Worm (Caenorhabditis elegans) whole organism, late embryonic: ENCODE data around the gene unc-129.

ENCODE experiments used
- C38D4.7 ChIP-seq: fragments of 200-800 bp; sonication (Bioruptor generic); optimal IDR thresholded peaks from 2 replicates; lab custom pipeline; 2018; ENCODE audit warnings: mild to moderate bottlenecking, missing genetic modification characterization, moderate library complexity, missing compliant biosample characterization
- F13H6.1 ChIP-seq: sonication (generic microtip); optimal IDR thresholded peaks from 2 replicates; lab custom pipeline; 2016; ENCODE audit warnings: missing genetic modification characterization, missing compliant biosample characterization
- Y22D7AL.16 ChIP-seq: sonication (generic microtip); optimal IDR thresholded peaks from 2 replicates; lab custom pipeline; 2016; ENCODE audit warnings: missing genetic modification characterization, missing compliant biosample characterization
- ceh-18 ChIP-seq: sonication (generic microtip); optimal IDR thresholded peaks from 2 replicates; lab custom pipeline; 2016; ENCODE audit warnings: missing genetic modification characterization, missing compliant biosample characterization
- ceh-19 ChIP-seq: fragments of 200-800 bp; sonication (Bioruptor generic); optimal IDR thresholded peaks from 2 replicates; lab custom pipeline; 2018; ENCODE audit warnings: mild to moderate bottlenecking, missing genetic modification characterization, missing compliant biosample characterization
- ceh-2 ChIP-seq: sonication (generic microtip); optimal IDR thresholded peaks from 2 replicates; lab custom pipeline; 2016; ENCODE audit warnings: missing genotype, missing genetic modification characterization, missing compliant biosample characterization
- ceh-24 ChIP-seq: sonication (generic microtip); optimal IDR thresholded peaks from 2 replicates; lab custom pipeline; 2016; ENCODE audit warnings: mild to moderate bottlenecking, missing genetic modification characterization, missing compliant biosample characterization
- ceh-31 ChIP-seq: sonication (generic microtip); optimal IDR thresholded peaks from 2 replicates; lab custom pipeline; 2016; ENCODE audit warnings: missing genetic modification characterization, missing compliant biosample characterization
- ceh-34 ChIP-seq: sonication (generic microtip); optimal IDR thresholded peaks from 2 replicates; lab custom pipeline; 2016; ENCODE audit warnings: mild to moderate bottlenecking, missing genetic modification characterization, missing compliant biosample characterization
- ceh-48 ChIP-seq: sonication (generic microtip); optimal IDR thresholded peaks from 2 replicates; lab custom pipeline; 2016; ENCODE audit warnings: missing genetic modification characterization, inconsistent platforms, missing compliant biosample characterization
- ceh-6 ChIP-seq: fragments of 200-800 bp; sonication (Bioruptor generic); optimal IDR thresholded peaks from 2 replicates; lab custom pipeline; 2018; ENCODE audit warnings: mild to moderate bottlenecking, missing genetic modification characterization, missing compliant biosample characterization
- ceh-9 ChIP-seq: sonication (generic microtip); optimal IDR thresholded peaks from 2 replicates; lab custom pipeline; 2016; ENCODE audit warnings: mild to moderate bottlenecking, missing genetic modification characterization, inconsistent platforms, missing compliant biosample characterization
- dmd-4 ChIP-seq: sonication (generic microtip); optimal IDR thresholded peaks from 2 replicates; lab custom pipeline; 2016; ENCODE audit warnings: borderline replicate concordance, missing genetic modification characterization, missing compliant biosample characterization
- elt-2 ChIP-seq: sonication (generic microtip); optimal IDR thresholded peaks from 2 replicates; lab custom pipeline; 2016; ENCODE audit warnings: missing genetic modification reagents, missing genetic modification characterization, missing compliant biosample characterization
- elt-4 ChIP-seq: sonication (generic microtip); optimal IDR thresholded peaks from 2 replicates; lab custom pipeline; 2016; ENCODE audit warnings: missing genetic modification characterization, missing compliant biosample characterization
- ets-4 ChIP-seq: sonication (generic microtip); optimal IDR thresholded peaks from 2 replicates; lab custom pipeline; 2016; ENCODE audit warnings: missing genetic modification characterization, missing compliant biosample characterization
- eyg-1 ChIP-seq: sonication (generic microtip); optimal IDR thresholded peaks from 2 replicates; lab custom pipeline; 2016; ENCODE audit warnings: missing genotype, missing genetic modification characterization, missing compliant biosample characterization
- fax-1 ChIP-seq: sonication (generic microtip); optimal IDR thresholded peaks from 2 replicates; lab custom pipeline; 2016; ENCODE audit warnings: missing genotype, missing genetic modification characterization, missing compliant biosample characterization
- fkh-6 ChIP-seq: sonication (generic microtip); optimal IDR thresholded peaks from 2 replicates; lab custom pipeline; 2016; ENCODE audit warnings: missing genetic modification characterization, missing compliant biosample characterization
- gmeb-2 ChIP-seq: sonication (generic microtip); optimal IDR thresholded peaks from 2 replicates; lab custom pipeline; 2016; ENCODE audit warnings: missing genetic modification characterization, inconsistent platforms, missing compliant biosample characterization
- hlh-13 ChIP-seq: fragments of 200-800 bp; sonication (Bioruptor generic); optimal IDR thresholded peaks from 2 replicates; lab custom pipeline; 2018; ENCODE audit warnings: mild to moderate bottlenecking, missing genetic modification characterization, missing compliant biosample characterization
- hlh-15 ChIP-seq: sonication (generic microtip); optimal IDR thresholded peaks from 2 replicates; lab custom pipeline; 2016; ENCODE audit warnings: missing genetic modification characterization, missing compliant biosample characterization
- hlh-6 ChIP-seq: sonication (generic microtip); optimal IDR thresholded peaks from 2 replicates; lab custom pipeline; 2016; ENCODE audit warnings: missing genotype, missing genetic modification characterization, missing compliant biosample characterization
- lim-6 ChIP-seq: sonication (generic microtip); optimal IDR thresholded peaks from 2 replicates; lab custom pipeline; 2016; ENCODE audit warnings: missing genetic modification characterization, missing compliant biosample characterization
- lin-11 ChIP-seq: fragments of 200-800 bp; sonication (Bioruptor generic); optimal IDR thresholded peaks from 2 replicates; lab custom pipeline; 2018; ENCODE audit warnings: mild to moderate bottlenecking, missing genetic modification characterization, missing compliant biosample characterization
- madf-2 ChIP-seq: sonication (generic microtip); optimal IDR thresholded peaks from 2 replicates; lab custom pipeline; 2017; ENCODE audit warnings: missing genetic modification characterization, missing compliant biosample characterization
- mec-3 ChIP-seq: sonication (generic microtip); optimal IDR thresholded peaks from 2 replicates; lab custom pipeline; 2016; ENCODE audit warnings: borderline replicate concordance, missing genetic modification characterization, missing compliant biosample characterization
- npax-4 ChIP-seq: sonication (generic microtip); optimal IDR thresholded peaks from 2 replicates; lab custom pipeline; 2016; ENCODE audit warnings: missing genetic modification characterization, missing compliant biosample characterization
- pag-3 ChIP-seq: sonication (generic microtip); optimal IDR thresholded peaks from 2 replicates; lab custom pipeline; 2016; ENCODE audit warnings: missing compliant biosample characterization, missing genetic modification characterization, borderline replicate concordance
- pat-9 ChIP-seq: fragments of 200-800 bp; sonication (Bioruptor generic); optimal IDR thresholded peaks from 2 replicates; lab custom pipeline; 2018; ENCODE audit warnings: mild to moderate bottlenecking, missing genetic modification characterization, moderate library complexity, missing compliant biosample characterization
- pax-1 ChIP-seq: fragments of 150-350 bp; optimal IDR thresholded peaks from 2 replicates; lab custom pipeline; 2014; ENCODE audit warnings: missing biosample characterization, missing genetic modification characterization
- pha-2 ChIP-seq: sonication (generic microtip); optimal IDR thresholded peaks from 2 replicates; lab custom pipeline; 2017; ENCODE audit warnings: mild to moderate bottlenecking, missing genetic modification characterization, missing compliant biosample characterization
- pha-4 ChIP-seq: fragments of 150-350 bp; optimal IDR thresholded peaks from 2 replicates; lab custom pipeline; 2018; ENCODE audit warnings: missing biosample characterization, missing genetic modification reagents, missing genetic modification characterization
- rnt-1 ChIP-seq: sonication (generic microtip); optimal IDR thresholded peaks from 2 replicates; lab custom pipeline; 2016; ENCODE audit warnings: missing genetic modification characterization, missing compliant biosample characterization
- tbx-2 ChIP-seq: sonication (generic microtip); optimal IDR thresholded peaks from 2 replicates; lab custom pipeline; 2016; ENCODE audit warnings: missing genetic modification characterization, missing compliant biosample characterization
- ttx-3 ChIP-seq: sonication (generic microtip); optimal IDR thresholded peaks from 2 replicates; lab custom pipeline; 2016; ENCODE audit warnings: missing genetic modification reagents, missing genetic modification characterization, missing compliant biosample characterization
- unc-42 ChIP-seq: sonication (generic microtip); optimal IDR thresholded peaks from 2 replicates; lab custom pipeline; 2016; ENCODE audit warnings: missing genotype, missing genetic modification characterization, missing compliant biosample characterization
- unc-55 ChIP-seq: sonication (generic microtip); optimal IDR thresholded peaks from 2 replicates; lab custom pipeline; 2017; ENCODE audit warnings: missing biosample characterization, missing genetic modification reagents, missing genetic modification characterization
- unc-86 ChIP-seq: sonication (generic microtip); optimal IDR thresholded peaks from 2 replicates; lab custom pipeline; 2016; ENCODE audit warnings: missing genetic modification characterization, missing compliant biosample characterization

The unc-129 gene

DNA sequence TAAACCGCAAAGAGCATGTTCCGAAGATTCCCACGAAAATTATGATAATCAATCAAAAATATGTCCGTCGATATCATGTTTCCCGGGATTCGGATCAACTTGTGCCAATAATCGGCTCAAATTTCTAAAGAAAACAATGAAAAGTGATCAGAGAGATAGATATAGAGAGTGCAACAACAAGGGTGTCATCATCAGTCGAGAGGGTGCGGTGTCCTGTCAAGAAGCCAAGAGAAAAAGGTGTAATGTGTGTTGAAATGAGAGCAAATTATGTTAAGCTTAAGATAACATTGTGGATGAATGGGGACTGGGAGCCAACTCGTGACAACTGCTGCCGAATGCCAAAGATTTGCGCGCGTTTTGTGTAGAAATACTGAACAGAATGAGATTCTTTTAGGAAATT is 2.7 kb upstream of the unc-129 start:
- TF ChIP-seq ttx-3 (tag; lab: Kevin White, UChicago): no peak
- no peak for TF ChIP-seq F13H6.1 (tag; lab: Kevin White, UChicago)
- no peak for TF ChIP-seq hlh-6 (tag; lab: Kevin White, UChicago)
- no peak for TF ChIP-seq ceh-24 (tag; lab: Kevin White, UChicago)
- TF ChIP-seq ceh-31 (tag; lab: Kevin White, UChicago): no peak
- no peak for TF ChIP-seq unc-42 (tag; lab: Kevin White, UChicago)
- peak; percentile 69 for TF ChIP-seq unc-55
- no peak for TF ChIP-seq ceh-19 (GFP tag; lab: Kevin White, UChicago)
- TF ChIP-seq ceh-18 (tag; lab: Kevin White, UChicago): no peak
- TF ChIP-seq ceh-2 (tag; lab: Kevin White, UChicago): no peak
- TF ChIP-seq rnt-1: peak; percentile 51
- TF ChIP-seq npax-4 (tag; lab: Kevin White, UChicago): no peak
- no peak for TF ChIP-seq Y22D7AL.16 (tag; lab: Kevin White, UChicago)
- TF ChIP-seq ceh-34: peak; percentile 74
- TF ChIP-seq, all 69 proteins: peak for 3

DNA sequence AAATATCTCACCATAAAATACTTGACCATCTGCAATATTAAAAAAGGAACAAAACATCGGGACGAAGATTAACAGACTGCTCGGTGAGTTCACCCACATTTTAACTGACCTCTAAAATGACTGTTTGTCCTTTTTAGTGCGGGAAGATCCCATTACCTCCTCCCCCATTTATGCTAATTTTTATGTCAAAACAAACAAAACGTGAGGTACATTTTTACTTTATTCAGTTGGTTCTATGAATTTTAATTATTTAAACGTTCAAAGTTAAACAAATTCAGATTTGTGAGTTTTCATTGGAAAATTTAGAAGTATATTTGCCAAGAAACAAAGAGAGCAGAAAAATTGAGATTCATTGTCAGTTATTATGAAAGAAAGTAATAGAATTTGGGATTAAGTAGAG is 2.6 kb downstream of the unc-129 start, which contains the start of gene C53D6.8:
Gene C53D6.8 (minus strand): TSS at position 101 of the 400 bp plus-strand sequence.
- no peak for TF ChIP-seq unc-55
- no peak for TF ChIP-seq fax-1 (tag; lab: Kevin White, UChicago)
- no peak for TF ChIP-seq lim-6 (tag; lab: Kevin White, UChicago)
- TF ChIP-seq mec-3 (tag; lab: Kevin White, UChicago): no peak
- TF ChIP-seq unc-86 (tag; lab: Kevin White, UChicago): no peak
- TF ChIP-seq tbx-2 (tag; lab: Kevin White, UChicago): no peak
- no peak for TF ChIP-seq ceh-6 (GFP tag; lab: Kevin White, UChicago)
- no peak for TF ChIP-seq madf-2 (tag; lab: Kevin White, UChicago)
- no peak for TF ChIP-seq unc-42 (tag; lab: Kevin White, UChicago)

DNA sequence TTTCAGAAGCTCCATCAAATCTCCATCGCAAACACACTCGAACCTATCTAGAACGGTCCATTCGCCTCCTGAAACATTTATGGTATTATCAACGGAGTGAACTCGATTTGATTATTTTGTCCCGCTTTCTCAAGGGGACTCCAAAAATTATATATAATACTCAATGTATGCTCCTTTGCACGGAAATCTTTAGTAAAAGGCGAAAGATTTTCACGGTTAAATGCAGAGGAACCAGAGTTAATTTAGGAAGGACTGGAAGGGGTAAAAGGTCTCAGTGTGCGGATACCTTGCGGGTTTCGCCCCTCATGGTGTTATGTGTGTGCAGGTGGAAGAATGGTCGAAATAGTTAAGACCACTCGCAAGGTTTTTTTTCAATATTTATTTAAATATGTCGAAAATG is 4.0 kb downstream of the unc-129 start:
- no peak for TF ChIP-seq pax-1 (tag; lab: Kevin White, UChicago)
- no peak for TF ChIP-seq ceh-18 (tag; lab: Kevin White, UChicago)
- no peak for TF ChIP-seq hlh-6 (tag; lab: Kevin White, UChicago)
- TF ChIP-seq fkh-6 (tag; lab: Kevin White, UChicago): no peak
- TF ChIP-seq gmeb-2 (tag; lab: Kevin White, UChicago): no peak
- TF ChIP-seq ceh-2 (tag; lab: Kevin White, UChicago): no peak
- TF ChIP-seq tbx-2 (tag; lab: Kevin White, UChicago): no peak
- no peak for TF ChIP-seq elt-4 (tag; lab: Kevin White, UChicago)
- no peak for TF ChIP-seq pag-3 (tag; lab: Kevin White, UChicago)
- TF ChIP-seq ceh-6 (GFP tag; lab: Kevin White, UChicago): no peak
- no peak for TF ChIP-seq hlh-13 (GFP tag; lab: Kevin White, UChicago)

DNA sequence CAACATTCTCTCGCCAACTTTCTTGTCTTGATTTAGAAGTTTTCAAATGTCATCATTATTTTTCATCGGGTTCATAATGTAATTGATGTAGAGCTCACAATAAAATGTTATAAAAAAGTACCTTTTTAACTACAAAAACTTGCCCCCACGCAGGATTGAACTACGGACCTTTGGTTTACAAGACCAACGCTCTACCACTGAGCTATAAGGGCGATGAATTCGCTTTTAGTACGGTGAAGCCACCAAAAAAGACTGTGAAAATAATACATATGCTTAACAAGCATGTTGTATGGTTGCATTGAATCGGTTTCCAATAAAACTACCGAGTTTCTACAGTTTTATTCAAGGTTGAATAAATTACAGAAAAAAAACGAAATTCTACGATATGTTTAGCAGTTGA is 4.5 kb downstream of the unc-129 start:
- no peak for TF ChIP-seq elt-4 (tag; lab: Kevin White, UChicago)
- no peak for TF ChIP-seq ceh-48 (tag; lab: Kevin White, UChicago)
- no peak for TF ChIP-seq Y22D7AL.16 (tag; lab: Kevin White, UChicago)
- TF ChIP-seq pax-1 (tag; lab: Kevin White, UChicago): no peak
- no peak for TF ChIP-seq madf-2 (tag; lab: Kevin White, UChicago)
- TF ChIP-seq eyg-1: no peak
- no peak for TF ChIP-seq hlh-6 (tag; lab: Kevin White, UChicago)
- no peak for TF ChIP-seq ets-4 (tag; lab: Kevin White, UChicago)
- no peak for TF ChIP-seq pat-9
- no peak for TF ChIP-seq ceh-34
- TF ChIP-seq mec-3 (tag; lab: Kevin White, UChicago): no peak
- no peak for TF ChIP-seq unc-42 (tag; lab: Kevin White, UChicago)
- TF ChIP-seq elt-2 (tag; lab: Kevin White, UChicago): no peak
- TF ChIP-seq npax-4 (tag; lab: Kevin White, UChicago): no peak

- TF ChIP-seq C38D4.7 (GFP tag; lab: Kevin White, UChicago) (no peak), Y22D7AL.16 (tag; lab: Kevin White, UChicago) (no peak), pha-4 (no peak), hlh-15 (tag; lab: Kevin White, UChicago) (no peak), pha-2 (tag; lab: Kevin White, UChicago) (no peak), npax-4 (tag; lab: Kevin White, UChicago) (no peak), pax-1 (tag; lab: Kevin White, UChicago) (no peak), ceh-9 (tag; lab: Kevin White, UChicago) (no peak), rnt-1 (no peak), lin-11 (tag; lab: Kevin White, UChicago) (no peak), dmd-4 (tag; lab: Kevin White, UChicago) (no peak)
Observed at ce11 chrIV:8994487-8994886, 10.7 kb downstream of the unc-129 start.
